Worm (Caenorhabditis elegans) whole organism, L3 larva: ENCODE results near the gene spo-11.

Experiments used
- daf-12 ChIP-seq: fragments of 150-350 bp; optimal IDR thresholded peaks from 2 replicates; lab custom pipeline; 2014; ENCODE audit warnings: missing biosample characterization, missing genetic modification reagents, missing genetic modification characterization
- egl-27 ChIP-seq: sonication (generic microtip); optimal IDR thresholded peaks from 4 replicates; lab custom pipeline; 2017; ENCODE audit warnings: missing biosample characterization, missing genetic modification reagents, missing genetic modification characterization
- elt-3 ChIP-seq, 3 experiments: fragments of 150-350 bp in 1 of 3; sonication (generic microtip) in 2 of 3; optimal IDR thresholded peaks; 2 replicates in 2 of 3; 4 replicates in 1 of 3; lab custom pipeline; 2014 to 2017; ENCODE audit warnings: missing biosample characterization in 3 of 3, missing genetic modification characterization in 3 of 3
- fos-1 ChIP-seq: fragments of 150-350 bp; optimal IDR thresholded peaks from 2 replicates; lab custom pipeline; 2014; ENCODE audit warnings: missing biosample characterization, missing genetic modification characterization
- hmg-11 ChIP-seq: sonication (generic microtip); optimal IDR thresholded peaks from 2 replicates; lab custom pipeline; 2016; ENCODE audit warnings: missing genetic modification characterization, missing compliant biosample characterization
- jun-1 ChIP-seq: fragments of 150-350 bp; optimal IDR thresholded peaks from 2 replicates; lab custom pipeline; 2014; ENCODE audit warnings: missing biosample characterization, missing genetic modification reagents, missing genetic modification characterization
- nhr-28 ChIP-seq: fragments of 150-350 bp; optimal IDR thresholded peaks from 2 replicates; lab custom pipeline; 2014; ENCODE audit warnings: missing biosample characterization, missing genetic modification characterization
- pqm-1 ChIP-seq: fragments of 150-350 bp; optimal IDR thresholded peaks from 2 replicates; lab custom pipeline; 2017; ENCODE audit warnings: missing biosample characterization, missing genetic modification characterization, inconsistent platforms
- unc-39 ChIP-seq: sonication (generic microtip); optimal IDR thresholded peaks from 4 replicates; lab custom pipeline; 2017; ENCODE audit warnings: missing biosample characterization, missing genetic modification characterization
- ztf-11 ChIP-seq: fragments of 150-350 bp; optimal IDR thresholded peaks from 2 replicates; lab custom pipeline; 2014; ENCODE audit warnings: missing biosample characterization, missing genetic modification characterization

DNA sequence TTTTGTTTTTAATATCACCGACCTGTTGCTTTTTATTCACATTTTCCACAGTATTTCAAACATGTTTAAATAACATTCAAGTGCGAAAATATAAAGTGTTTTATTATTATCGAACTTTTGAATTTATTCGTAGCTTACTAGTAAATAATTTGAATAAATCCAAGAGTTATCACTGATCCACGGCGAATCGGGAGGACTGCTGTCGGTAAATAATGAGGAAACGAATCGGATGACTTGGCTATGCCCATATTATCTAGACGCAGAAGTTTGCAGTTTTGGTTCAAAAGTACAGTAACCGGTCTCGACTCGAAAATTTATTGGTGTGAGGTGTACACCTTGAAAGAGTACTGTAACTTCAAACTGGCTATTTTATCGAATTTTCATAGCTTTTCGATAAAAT lies 31.9 kb upstream of the spo-11 start:
- TF ChIP-seq elt-3 (tag; optimal IDR thresholded peaks at IDR 0.05; lab: Kevin White, UChicago) (no peak), daf-12 (no peak), pqm-1 (tag; lab: Kevin White, UChicago) (no peak), jun-1 (no peak), unc-39 (tag; lab: Kevin White, UChicago) (no peak), fos-1 (tag; lab: Kevin White, UChicago) (no peak), ztf-11 (tag; lab: Kevin White, UChicago) (no peak), nhr-28 (tag; lab: Kevin White, UChicago) (no peak), egl-27 (tag; lab: Kevin White, UChicago) (no peak), hmg-11 (tag; lab: Kevin White, UChicago) (no peak)
